Worm (Caenorhabditis elegans) whole organism, L4 larva: ENCODE measurements around the gene F36H9.1.

Source experiments
- aha-1 ChIP-seq: fragments of 150-350 bp; peaks from one replicate; lab custom pipeline; 2014; ENCODE audit warnings: missing biosample characterization, missing genetic modification characterization
- egl-27 ChIP-seq: sonication (generic microtip); optimal IDR thresholded peaks from 3 replicates; lab custom pipeline; 2017; ENCODE audit warnings: missing biosample characterization, missing genetic modification reagents, missing genetic modification characterization

- no peak for TF ChIP-seq egl-27 (tag; lab: Kevin White, UChicago)
- TF ChIP-seq aha-1 (tag; lab: Kevin White, UChicago) = no peak
Measured at ce11 chrV:1829973-1830372, 35.7 kb downstream of the F36H9.1 start, which contains the start of gene Y32G9B.1.
